Worm (Caenorhabditis elegans) whole organism, late embryonic: ENCODE measurements around the gene K10H10.9.

Experiments
- C08G9.2 ChIP-seq: sonication (generic microtip); optimal IDR thresholded peaks from 2 replicates; lab custom pipeline; 2016; ENCODE audit warnings: mild to moderate bottlenecking, missing genetic modification characterization, moderate library complexity, missing compliant biosample characterization
- C38D4.7 ChIP-seq: fragments of 200-800 bp; sonication (Bioruptor generic); optimal IDR thresholded peaks from 2 replicates; lab custom pipeline; 2018; ENCODE audit warnings: mild to moderate bottlenecking, missing genetic modification characterization, moderate library complexity, missing compliant biosample characterization
- F13H6.1 ChIP-seq: sonication (generic microtip); optimal IDR thresholded peaks from 2 replicates; lab custom pipeline; 2016; ENCODE audit warnings: missing genetic modification characterization, missing compliant biosample characterization
- T23F11.4 ChIP-seq: fragments of 200-800 bp; sonication (Bioruptor generic); optimal IDR thresholded peaks from 2 replicates; lab custom pipeline; 2018; ENCODE audit warnings: mild to moderate bottlenecking, missing genetic modification characterization, missing compliant biosample characterization
- Y22D7AL.16 ChIP-seq: sonication (generic microtip); optimal IDR thresholded peaks from 2 replicates; lab custom pipeline; 2016; ENCODE audit warnings: missing genetic modification characterization, missing compliant biosample characterization
- ahr-1 ChIP-seq: sonication (generic microtip); optimal IDR thresholded peaks from 2 replicates; lab custom pipeline; 2016; ENCODE audit warnings: missing genetic modification characterization, missing compliant biosample characterization
- ama-1 ChIP-seq: fragments of 150-350 bp; optimal IDR thresholded peaks from 2 replicates; lab custom pipeline; 2014
- ceh-18 ChIP-seq: sonication (generic microtip); optimal IDR thresholded peaks from 2 replicates; lab custom pipeline; 2016; ENCODE audit warnings: missing genetic modification characterization, missing compliant biosample characterization
- ceh-19 ChIP-seq: fragments of 200-800 bp; sonication (Bioruptor generic); optimal IDR thresholded peaks from 2 replicates; lab custom pipeline; 2018; ENCODE audit warnings: mild to moderate bottlenecking, missing genetic modification characterization, missing compliant biosample characterization
- ceh-2 ChIP-seq: sonication (generic microtip); optimal IDR thresholded peaks from 2 replicates; lab custom pipeline; 2016; ENCODE audit warnings: missing genotype, missing genetic modification characterization, missing compliant biosample characterization
- ceh-24 ChIP-seq: sonication (generic microtip); optimal IDR thresholded peaks from 2 replicates; lab custom pipeline; 2016; ENCODE audit warnings: mild to moderate bottlenecking, missing genetic modification characterization, missing compliant biosample characterization
- ceh-30 ChIP-seq: fragments of 150-350 bp; optimal IDR thresholded peaks from 2 replicates; lab custom pipeline; 2014; ENCODE audit warnings: missing biosample characterization, missing genetic modification characterization
- ceh-31 ChIP-seq: sonication (generic microtip); optimal IDR thresholded peaks from 2 replicates; lab custom pipeline; 2016; ENCODE audit warnings: missing genetic modification characterization, missing compliant biosample characterization
- ceh-34 ChIP-seq: sonication (generic microtip); optimal IDR thresholded peaks from 2 replicates; lab custom pipeline; 2016; ENCODE audit warnings: mild to moderate bottlenecking, missing genetic modification characterization, missing compliant biosample characterization
- ceh-45 ChIP-seq: fragments of 200-800 bp; sonication (Bioruptor generic); IDR thresholded peaks from 2 replicates; pipeline ENCODE4 v1.3.6; 2022; ENCODE audit warnings: missing genetic modification reagents, missing genetic modification characterization, missing compliant biosample characterization
- ceh-48 ChIP-seq: sonication (generic microtip); optimal IDR thresholded peaks from 2 replicates; lab custom pipeline; 2016; ENCODE audit warnings: missing genetic modification characterization, inconsistent platforms, missing compliant biosample characterization
- ceh-6 ChIP-seq: fragments of 200-800 bp; sonication (Bioruptor generic); optimal IDR thresholded peaks from 2 replicates; lab custom pipeline; 2018; ENCODE audit warnings: mild to moderate bottlenecking, missing genetic modification characterization, missing compliant biosample characterization
- dve-1 ChIP-seq: sonication (generic microtip); optimal IDR thresholded peaks from 2 replicates; lab custom pipeline; 2017; ENCODE audit warnings: antibody characterized with exemption, mild to moderate bottlenecking, missing genetic modification characterization, missing compliant biosample characterization
- elt-2 ChIP-seq: sonication (generic microtip); optimal IDR thresholded peaks from 2 replicates; lab custom pipeline; 2016; ENCODE audit warnings: missing genetic modification reagents, missing genetic modification characterization, missing compliant biosample characterization
- elt-4 ChIP-seq: sonication (generic microtip); optimal IDR thresholded peaks from 2 replicates; lab custom pipeline; 2016; ENCODE audit warnings: missing genetic modification characterization, missing compliant biosample characterization
- ets-4 ChIP-seq: sonication (generic microtip); optimal IDR thresholded peaks from 2 replicates; lab custom pipeline; 2016; ENCODE audit warnings: missing genetic modification characterization, missing compliant biosample characterization
- fax-1 ChIP-seq: sonication (generic microtip); optimal IDR thresholded peaks from 2 replicates; lab custom pipeline; 2016; ENCODE audit warnings: missing genotype, missing genetic modification characterization, missing compliant biosample characterization
- fkh-10 ChIP-seq: fragments of 150-350 bp; optimal IDR thresholded peaks from 2 replicates; lab custom pipeline; 2014; ENCODE audit warnings: missing biosample characterization, missing genetic modification reagents, missing genetic modification characterization
- fkh-6 ChIP-seq: sonication (generic microtip); optimal IDR thresholded peaks from 2 replicates; lab custom pipeline; 2016; ENCODE audit warnings: missing genetic modification characterization, missing compliant biosample characterization
- gmeb-2 ChIP-seq: sonication (generic microtip); optimal IDR thresholded peaks from 2 replicates; lab custom pipeline; 2016; ENCODE audit warnings: missing genetic modification characterization, inconsistent platforms, missing compliant biosample characterization
- hlh-13 ChIP-seq: fragments of 200-800 bp; sonication (Bioruptor generic); optimal IDR thresholded peaks from 2 replicates; lab custom pipeline; 2018; ENCODE audit warnings: mild to moderate bottlenecking, missing genetic modification characterization, missing compliant biosample characterization
- hlh-15 ChIP-seq: sonication (generic microtip); optimal IDR thresholded peaks from 2 replicates; lab custom pipeline; 2016; ENCODE audit warnings: missing genetic modification characterization, missing compliant biosample characterization
- hlh-8 ChIP-seq: sonication (generic microtip); optimal IDR thresholded peaks from 2 replicates; lab custom pipeline; 2016; ENCODE audit warnings: missing genotype, missing genetic modification characterization, missing compliant biosample characterization
- lin-11 ChIP-seq: fragments of 200-800 bp; sonication (Bioruptor generic); optimal IDR thresholded peaks from 2 replicates; lab custom pipeline; 2018; ENCODE audit warnings: mild to moderate bottlenecking, missing genetic modification characterization, missing compliant biosample characterization
- madf-2 ChIP-seq: sonication (generic microtip); optimal IDR thresholded peaks from 2 replicates; lab custom pipeline; 2017; ENCODE audit warnings: missing genetic modification characterization, missing compliant biosample characterization
- mec-3 ChIP-seq: sonication (generic microtip); optimal IDR thresholded peaks from 2 replicates; lab custom pipeline; 2016; ENCODE audit warnings: borderline replicate concordance, missing genetic modification characterization, missing compliant biosample characterization
- nhr-232 ChIP-seq: sonication (generic microtip); optimal IDR thresholded peaks from 2 replicates; lab custom pipeline; 2016; ENCODE audit warnings: missing genetic modification characterization, missing compliant biosample characterization
- npax-4 ChIP-seq: sonication (generic microtip); optimal IDR thresholded peaks from 2 replicates; lab custom pipeline; 2016; ENCODE audit warnings: missing genetic modification characterization, missing compliant biosample characterization
- odd-2 ChIP-seq: sonication (generic microtip); optimal IDR thresholded peaks from 2 replicates; lab custom pipeline; 2017; ENCODE audit warnings: antibody characterized with exemption, mild to moderate bottlenecking, missing genetic modification characterization, missing compliant biosample characterization
- pag-3 ChIP-seq: sonication (generic microtip); optimal IDR thresholded peaks from 2 replicates; lab custom pipeline; 2016; ENCODE audit warnings: missing compliant biosample characterization, missing genetic modification characterization, borderline replicate concordance
- pat-9 ChIP-seq: fragments of 200-800 bp; sonication (Bioruptor generic); optimal IDR thresholded peaks from 2 replicates; lab custom pipeline; 2018; ENCODE audit warnings: mild to moderate bottlenecking, missing genetic modification characterization, moderate library complexity, missing compliant biosample characterization
- pha-2 ChIP-seq: sonication (generic microtip); optimal IDR thresholded peaks from 2 replicates; lab custom pipeline; 2017; ENCODE audit warnings: mild to moderate bottlenecking, missing genetic modification characterization, missing compliant biosample characterization
- pha-4 ChIP-seq: fragments of 150-350 bp; optimal IDR thresholded peaks from 2 replicates; lab custom pipeline; 2018; ENCODE audit warnings: missing biosample characterization, missing genetic modification reagents, missing genetic modification characterization
- sox-2 ChIP-seq: fragments of 200-800 bp; sonication (Bioruptor generic); IDR thresholded peaks from 2 replicates; pipeline ENCODE4 v1.3.6; 2022; ENCODE audit warnings: missing genetic modification reagents, missing genetic modification characterization, missing compliant biosample characterization
- sox-4 ChIP-seq: sonication (generic microtip); optimal IDR thresholded peaks from 2 replicates; lab custom pipeline; 2017; ENCODE audit warnings: mild to moderate bottlenecking, missing genetic modification characterization, inconsistent platforms, missing compliant biosample characterization
- syd-9 ChIP-seq: sonication (generic microtip); optimal IDR thresholded peaks from 2 replicates; lab custom pipeline; 2016; ENCODE audit warnings: mild to moderate bottlenecking, missing genetic modification characterization, moderate library complexity, missing compliant biosample characterization
- tbx-2 ChIP-seq: sonication (generic microtip); optimal IDR thresholded peaks from 2 replicates; lab custom pipeline; 2016; ENCODE audit warnings: missing genetic modification characterization, missing compliant biosample characterization
- tbx-7 ChIP-seq: sonication (generic microtip); optimal IDR thresholded peaks from 2 replicates; lab custom pipeline; 2016; ENCODE audit warnings: missing genotype, missing genetic modification characterization, missing compliant biosample characterization
- ttx-3 ChIP-seq: sonication (generic microtip); optimal IDR thresholded peaks from 2 replicates; lab custom pipeline; 2016; ENCODE audit warnings: missing genetic modification reagents, missing genetic modification characterization, missing compliant biosample characterization
- unc-3 ChIP-seq, 2 experiments: fragments of 200-800 bp in 1 of 2; sonication (Bioruptor generic) in 1 of 2; sonication (generic microtip) in 1 of 2; conservative IDR thresholded peaks in 1 of 2; optimal IDR thresholded peaks in 1 of 2; 2 replicates each; pipeline versions ENCODE4 v1.3.6 to Lab custom; 2016 to 2022; ENCODE audit warnings: missing compliant biosample characterization in 2 of 2, missing genetic modification characterization in 2 of 2, missing genetic modification reagents in 1 of 2
- unc-42 ChIP-seq: sonication (generic microtip); optimal IDR thresholded peaks from 2 replicates; lab custom pipeline; 2016; ENCODE audit warnings: missing genotype, missing genetic modification characterization, missing compliant biosample characterization
- unc-86 ChIP-seq: sonication (generic microtip); optimal IDR thresholded peaks from 2 replicates; lab custom pipeline; 2016; ENCODE audit warnings: missing genetic modification characterization, missing compliant biosample characterization
- zip-5 ChIP-seq: sonication (generic microtip); optimal IDR thresholded peaks from 2 replicates; lab custom pipeline; 2016; ENCODE audit warnings: missing genetic modification characterization, missing compliant biosample characterization
- ztf-16 ChIP-seq: sonication (generic microtip); optimal IDR thresholded peaks from 2 replicates; lab custom pipeline; 2017; ENCODE audit warnings: missing genetic modification characterization, missing compliant biosample characterization

The K10H10.9 gene

DNA sequence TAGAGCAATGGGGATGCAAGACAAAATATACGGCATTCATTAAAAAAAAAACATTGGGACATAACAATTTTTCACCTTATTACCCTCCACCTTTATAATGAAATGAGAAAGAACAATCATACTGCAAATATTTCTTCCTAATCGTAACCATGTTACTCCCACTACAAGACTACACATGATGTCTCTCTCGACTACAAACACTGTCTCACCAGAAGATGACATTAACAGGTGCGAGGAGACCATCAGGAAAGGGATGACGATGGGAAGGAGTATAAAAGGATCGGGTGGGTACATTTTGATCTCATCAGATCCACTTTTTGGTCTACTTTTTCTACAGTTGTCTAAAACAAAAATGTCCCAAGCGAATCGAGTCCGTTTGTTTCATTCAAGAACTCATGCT lies 17.1 kb downstream of the K10H10.9 start, which contains the start of gene dhs-8:
dhs-8 (plus strand) TSS at position 179 of the 400 bp plus-strand sequence.
- TF ChIP-seq zip-5 (tag; lab: Kevin White, UChicago) (no peak), npax-4 (tag; lab: Kevin White, UChicago) (no peak), fax-1 (tag; lab: Kevin White, UChicago) (no peak), syd-9 (tag; lab: Kevin White, UChicago) (no peak), dve-1 (tag; lab: Kevin White, UChicago) (no peak), T23F11.4 (GFP tag; lab: Kevin White, UChicago) (no peak)
- TF ChIP-seq, all 69 proteins: peak for 0

ce11 chrII:14496809-14497208 lies 18.1 kb downstream of the K10H10.9 start:
- TF ChIP-seq npax-4 (tag; lab: Kevin White, UChicago), result peak; percentile 69
- TF ChIP-seq madf-2 (tag; lab: Kevin White, UChicago), result peak; percentile 86
- TF ChIP-seq ahr-1, result peak; percentile 74
- TF ChIP-seq ama-1, result no peak
- peak; percentile 88 for TF ChIP-seq dve-1 (tag; lab: Kevin White, UChicago)
- peak; percentile 86 for TF ChIP-seq gmeb-2
- peak; percentile 77 for TF ChIP-seq ceh-48 (tag; lab: Kevin White, UChicago)
- peak; percentile 34 for TF ChIP-seq ceh-24 (tag; lab: Kevin White, UChicago)
- TF ChIP-seq F13H6.1 (tag; lab: Kevin White, UChicago), result peak; percentile 73
- TF ChIP-seq ets-4 (tag; lab: Kevin White, UChicago), result peak; percentile 63
- peak; percentile 80 for TF ChIP-seq lin-11
- TF ChIP-seq unc-86 (tag; lab: Kevin White, UChicago), result peak; percentile 72
- TF ChIP-seq hlh-8 (tag; lab: Kevin White, UChicago), result peak; percentile 63
- peak; percentile 83 for TF ChIP-seq C08G9.2 (tag; lab: Kevin White, UChicago)
- TF ChIP-seq zip-5 (tag; lab: Kevin White, UChicago), result peak; percentile 68
- peak; percentile 10 for TF ChIP-seq unc-42 (tag; lab: Kevin White, UChicago)
- peak; percentile 71 for TF ChIP-seq hlh-15 (tag; lab: Kevin White, UChicago)
- TF ChIP-seq elt-2 (tag; lab: Kevin White, UChicago), result peak; percentile 93
- peak; percentile 71 for TF ChIP-seq Y22D7AL.16 (tag; lab: Kevin White, UChicago)
- peak; percentile 82 for TF ChIP-seq ceh-19 (GFP tag; lab: Kevin White, UChicago)
- TF ChIP-seq ceh-2 (tag; lab: Kevin White, UChicago), result peak; percentile 66
- TF ChIP-seq hlh-13, result peak; percentile 75
- TF ChIP-seq ceh-34 (tag; lab: Kevin White, UChicago), result peak; percentile 86
- TF ChIP-seq tbx-2, result peak; percentile 91
- peak; percentile 85 for TF ChIP-seq nhr-232 (tag; lab: Kevin White, UChicago)
- TF ChIP-seq pat-9 (tag; lab: Kevin White, UChicago), result peak; percentile 90
- TF ChIP-seq odd-2 (tag; lab: Kevin White, UChicago), result peak; percentile 58
- TF ChIP-seq C38D4.7 (GFP tag; lab: Kevin White, UChicago), result peak; percentile 82
- no peak for TF ChIP-seq elt-4
- TF ChIP-seq pha-4 (tag; lab: Kevin White, UChicago), result no peak
- TF ChIP-seq ceh-31 (tag; lab: Kevin White, UChicago), result peak; percentile 68
- TF ChIP-seq pha-2 (tag; lab: Kevin White, UChicago), result peak; percentile 88
- peak; percentile 83 for TF ChIP-seq ceh-18 (tag; lab: Kevin White, UChicago)
- peak; percentile 4 for TF ChIP-seq pag-3 (tag; lab: Kevin White, UChicago)
- peak; percentile 79 for TF ChIP-seq sox-2
- peak; percentile 92 for TF ChIP-seq ceh-6
- TF ChIP-seq syd-9 (tag; lab: Kevin White, UChicago), result peak; percentile 59
- peak; percentile 85 for TF ChIP-seq fkh-6
- peak; percentile 80 for TF ChIP-seq sox-4 (tag; lab: Kevin White, UChicago)
- TF ChIP-seq ttx-3 (tag; lab: Kevin White, UChicago), result peak; percentile 80
- TF ChIP-seq ztf-16 (tag; lab: Kevin White, UChicago), result peak; percentile 94
- TF ChIP-seq fkh-10 (GFP tag; lab: Kevin White, UChicago), result no peak
- no peak for TF ChIP-seq ceh-45 (GFP tag; lab: Robert Waterston, UW)
- TF ChIP-seq mec-3 (tag; lab: Kevin White, UChicago), result peak; percentile 5
- peak; percentile 53 for TF ChIP-seq tbx-7
- TF ChIP-seq ceh-30, result peak; percentile 73
- TF ChIP-seq fax-1 (tag; lab: Kevin White, UChicago), result peak; percentile 68
- peak; percentile 78 for TF ChIP-seq unc-3 (GFP tag; conservative IDR thresholded peaks at IDR 0.05; lab: Robert Waterston, UW)
- TF ChIP-seq unc-3 (tag; optimal IDR thresholded peaks at IDR 0.05; lab: Kevin White, UChicago), result peak; percentile 80
- TF ChIP-seq T23F11.4 (GFP tag; lab: Kevin White, UChicago), result peak; percentile 74
